Worm (Caenorhabditis elegans) whole organism, late embryonic: ENCODE measurements around the gene clec-19.

ENCODE experiments used
- K02D7.2 ChIP-seq: sonication (generic microtip); optimal IDR thresholded peaks from 2 replicates; lab custom pipeline; 2017; ENCODE audit warnings: mild to moderate bottlenecking, missing genetic modification characterization, missing compliant biosample characterization
- ceh-22 ChIP-seq: sonication (generic microtip); optimal IDR thresholded peaks from 2 replicates; lab custom pipeline; 2017; ENCODE audit warnings: missing biosample characterization, missing genetic modification characterization
- ceh-9 ChIP-seq: sonication (generic microtip); optimal IDR thresholded peaks from 2 replicates; lab custom pipeline; 2016; ENCODE audit warnings: mild to moderate bottlenecking, missing genetic modification characterization, inconsistent platforms, missing compliant biosample characterization
- fkh-10 ChIP-seq: fragments of 150-350 bp; optimal IDR thresholded peaks from 2 replicates; lab custom pipeline; 2014; ENCODE audit warnings: missing biosample characterization, missing genetic modification reagents, missing genetic modification characterization
- fkh-6 ChIP-seq: sonication (generic microtip); optimal IDR thresholded peaks from 2 replicates; lab custom pipeline; 2016; ENCODE audit warnings: missing genetic modification characterization, missing compliant biosample characterization
- odd-2 ChIP-seq: sonication (generic microtip); optimal IDR thresholded peaks from 2 replicates; lab custom pipeline; 2017; ENCODE audit warnings: antibody characterized with exemption, mild to moderate bottlenecking, missing genetic modification characterization, missing compliant biosample characterization
- pqm-1 ChIP-seq: sonication (generic microtip); optimal IDR thresholded peaks from 2 replicates; lab custom pipeline; 2016; ENCODE audit warnings: missing genetic modification characterization, missing compliant biosample characterization
- unc-86 ChIP-seq: sonication (generic microtip); optimal IDR thresholded peaks from 2 replicates; lab custom pipeline; 2016; ENCODE audit warnings: missing genetic modification characterization, missing compliant biosample characterization
- ztf-16 ChIP-seq: sonication (generic microtip); optimal IDR thresholded peaks from 2 replicates; lab custom pipeline; 2017; ENCODE audit warnings: missing genetic modification characterization, missing compliant biosample characterization

ce11 chrII:1719153-1719552 is 25.1 kb upstream of the clec-19 start, which contains the start of gene fbxb-48:
- TF ChIP-seq pqm-1 (tag; lab: Kevin White, UChicago) = no peak
- TF ChIP-seq ztf-16 = no peak
- no peak for TF ChIP-seq odd-2 (tag; lab: Kevin White, UChicago)
- TF ChIP-seq fkh-6 = no peak
- TF ChIP-seq ceh-9 (tag; lab: Kevin White, UChicago) = no peak
- no peak for TF ChIP-seq unc-86 (tag; lab: Kevin White, UChicago)
- no peak for TF ChIP-seq ceh-22
- no peak for TF ChIP-seq fkh-10 (GFP tag; lab: Kevin White, UChicago)
- no peak for TF ChIP-seq K02D7.2 (tag; lab: Kevin White, UChicago)
